Worm (Caenorhabditis elegans) whole organism, L3 larva: ENCODE data around the gene ugt-35.

Experiments
- R02D3.7 ChIP-seq: fragments of 150-350 bp; optimal IDR thresholded peaks from 2 replicates; lab custom pipeline; 2014; ENCODE audit warnings: missing biosample characterization, missing genetic modification characterization
- ceh-28 ChIP-seq: fragments of 150-350 bp; optimal IDR thresholded peaks from 2 replicates; lab custom pipeline; 2014; ENCODE audit warnings: missing biosample characterization, missing genetic modification reagents, missing genetic modification characterization
- ceh-82 ChIP-seq: fragments of 150-350 bp; optimal IDR thresholded peaks from 2 replicates; lab custom pipeline; 2014; ENCODE audit warnings: missing biosample characterization, missing genetic modification characterization
- daf-12 ChIP-seq: fragments of 150-350 bp; optimal IDR thresholded peaks from 2 replicates; lab custom pipeline; 2014; ENCODE audit warnings: missing biosample characterization, missing genetic modification reagents, missing genetic modification characterization
- egl-27 ChIP-seq: sonication (generic microtip); optimal IDR thresholded peaks from 4 replicates; lab custom pipeline; 2017; ENCODE audit warnings: missing biosample characterization, missing genetic modification reagents, missing genetic modification characterization
- egl-5 ChIP-seq: fragments of 150-350 bp; optimal IDR thresholded peaks from 2 replicates; lab custom pipeline; 2017; ENCODE audit warnings: missing biosample characterization, missing genetic modification reagents, missing genetic modification characterization, inconsistent platforms
- elt-2 ChIP-seq: sonication (generic microtip); optimal IDR thresholded peaks from 2 replicates; lab custom pipeline; 2016; ENCODE audit warnings: missing genetic modification reagents, mild to moderate bottlenecking, missing genetic modification characterization, missing compliant biosample characterization
- fkh-10 ChIP-seq: sonication (generic microtip); optimal IDR thresholded peaks from 2 replicates; lab custom pipeline; 2017; ENCODE audit warnings: missing biosample characterization, missing genetic modification reagents, missing genetic modification characterization
- fkh-2 ChIP-seq: fragments of 150-350 bp; optimal IDR thresholded peaks from 2 replicates; lab custom pipeline; 2014; ENCODE audit warnings: missing biosample characterization, missing genetic modification reagents, missing genetic modification characterization
- fos-1 ChIP-seq: fragments of 150-350 bp; optimal IDR thresholded peaks from 2 replicates; lab custom pipeline; 2014; ENCODE audit warnings: missing biosample characterization, missing genetic modification characterization
- hmg-11 ChIP-seq: sonication (generic microtip); optimal IDR thresholded peaks from 2 replicates; lab custom pipeline; 2016; ENCODE audit warnings: missing genetic modification characterization, missing compliant biosample characterization
- jun-1 ChIP-seq: fragments of 150-350 bp; optimal IDR thresholded peaks from 2 replicates; lab custom pipeline; 2014; ENCODE audit warnings: missing biosample characterization, missing genetic modification reagents, missing genetic modification characterization
- lin-39 ChIP-seq: fragments of 150-350 bp; optimal IDR thresholded peaks from 2 replicates; lab custom pipeline; 2018; ENCODE audit warnings: missing biosample characterization, missing genetic modification reagents, missing genetic modification characterization
- mdl-1 ChIP-seq: fragments of 150-350 bp; optimal IDR thresholded peaks from 2 replicates; lab custom pipeline; 2014; ENCODE audit warnings: missing biosample characterization, missing genetic modification characterization
- nfya-1 ChIP-seq: sonication (generic microtip); optimal IDR thresholded peaks from 2 replicates; lab custom pipeline; 2017; ENCODE audit warnings: missing genetic modification characterization, mild to moderate bottlenecking, missing compliant biosample characterization, antibody characterized with exemption, moderate library complexity; ENCODE audit not compliant: insufficient read depth
- nhr-11 ChIP-seq: fragments of 150-350 bp; optimal IDR thresholded peaks from 2 replicates; lab custom pipeline; 2014; ENCODE audit warnings: missing biosample characterization, missing genetic modification characterization
- nhr-12 ChIP-seq: fragments of 150-350 bp; optimal IDR thresholded peaks from 2 replicates; lab custom pipeline; 2014; ENCODE audit warnings: missing biosample characterization, missing genetic modification characterization
- nhr-23 ChIP-seq: fragments of 150-350 bp; optimal IDR thresholded peaks from 2 replicates; lab custom pipeline; 2014; ENCODE audit warnings: missing biosample characterization, missing genetic modification reagents, missing genetic modification characterization
- nhr-25 ChIP-seq: sonication (generic microtip); optimal IDR thresholded peaks from 2 replicates; lab custom pipeline; 2017; ENCODE audit warnings: missing biosample characterization, missing genetic modification characterization
- nhr-28 ChIP-seq: fragments of 150-350 bp; optimal IDR thresholded peaks from 2 replicates; lab custom pipeline; 2014; ENCODE audit warnings: missing biosample characterization, missing genetic modification characterization
- nhr-67 ChIP-seq: fragments of 150-350 bp; optimal IDR thresholded peaks from 2 replicates; lab custom pipeline; 2014; ENCODE audit warnings: missing biosample characterization, missing genetic modification characterization
- pha-4 ChIP-seq: fragments of 150-350 bp; optimal IDR thresholded peaks from 2 replicates; lab custom pipeline; 2014; ENCODE audit warnings: missing biosample characterization, missing genetic modification reagents, missing genetic modification characterization
- pqm-1 ChIP-seq: fragments of 150-350 bp; optimal IDR thresholded peaks from 2 replicates; lab custom pipeline; 2017; ENCODE audit warnings: missing biosample characterization, missing genetic modification characterization, inconsistent platforms
- sea-2 ChIP-seq: fragments of 150-350 bp; sonication (generic microtip); optimal IDR thresholded peaks from 4 replicates; lab custom pipeline; 2014; ENCODE audit warnings: missing biosample characterization, missing genetic modification reagents, missing genetic modification characterization
- skn-1 ChIP-seq: fragments of 150-350 bp; optimal IDR thresholded peaks from 2 replicates; lab custom pipeline; 2014; ENCODE audit warnings: missing biosample characterization, missing genetic modification characterization
- snpc-4 ChIP-seq: fragments of 150-350 bp; optimal IDR thresholded peaks from 2 replicates; lab custom pipeline; 2014; ENCODE audit warnings: missing biosample characterization, missing genetic modification characterization
- zag-1 ChIP-seq: fragments of 150-350 bp; optimal IDR thresholded peaks from 2 replicates; lab custom pipeline; 2014; ENCODE audit warnings: missing biosample characterization, missing genetic modification characterization
- ztf-4 ChIP-seq: fragments of 150-350 bp; optimal IDR thresholded peaks from 2 replicates; lab custom pipeline; 2014; ENCODE audit warnings: missing biosample characterization, missing genetic modification characterization

The ugt-35 gene

DNA sequence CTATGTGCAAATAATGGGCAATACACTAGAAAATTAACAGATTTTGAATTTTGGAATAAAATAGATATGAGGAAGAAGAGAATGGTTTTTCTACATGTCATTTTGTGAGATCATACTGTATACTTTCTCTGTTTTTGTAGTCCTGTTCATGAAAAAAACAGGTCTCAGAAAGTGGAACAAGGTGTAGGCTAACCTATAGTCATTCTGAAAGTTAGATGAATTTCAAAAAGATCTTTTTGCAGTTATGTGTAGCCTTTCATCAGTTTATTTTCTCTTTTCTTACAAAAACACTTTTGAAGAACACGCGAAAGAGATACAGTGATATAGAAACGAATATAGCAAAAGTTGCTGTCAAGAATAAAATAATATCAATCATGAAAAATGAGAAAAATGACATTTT is at the start of gene ugt-35:
ugt-35 (minus strand) TSS at position 101 of the 400 bp plus-strand sequence.
- TF ChIP-seq nfya-1 (tag; lab: Kevin White, UChicago) (no peak), ceh-28 (tag; lab: Kevin White, UChicago) (no peak), hmg-11 (no peak), jun-1 (tag; lab: Kevin White, UChicago) (no peak), pqm-1 (tag; lab: Kevin White, UChicago) (no peak), ztf-4 (no peak), skn-1 (tag; lab: Kevin White, UChicago) (no peak), fos-1 (tag; lab: Kevin White, UChicago) (no peak), R02D3.7 (tag; lab: Kevin White, UChicago) (no peak), nhr-67 (tag; lab: Kevin White, UChicago) (no peak), nhr-28 (tag; lab: Kevin White, UChicago) (no peak)

DNA sequence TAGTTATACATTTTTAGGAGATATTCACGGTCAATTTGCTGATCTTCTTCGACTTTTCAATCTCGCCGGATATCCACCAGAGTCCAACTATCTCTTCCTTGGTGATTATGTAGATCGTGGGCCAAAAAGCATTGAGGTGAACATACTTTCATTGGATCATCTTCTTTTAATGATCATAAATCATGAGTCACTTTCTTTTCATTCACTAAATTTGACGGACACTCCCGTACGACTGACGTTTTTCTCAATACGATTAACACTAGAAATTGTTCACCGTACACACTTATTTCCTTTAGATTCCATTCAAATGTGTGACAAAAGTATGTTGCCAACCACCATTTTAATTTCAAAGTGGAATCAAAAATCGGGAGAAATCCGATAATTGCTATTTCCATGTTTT is 48.8 kb upstream of the ugt-35 start:
- TF ChIP-seq lin-39 (tag; lab: Kevin White, UChicago) (no peak), daf-12 (no peak), nhr-11 (tag; lab: Kevin White, UChicago) (no peak), egl-27 (tag; lab: Kevin White, UChicago) (no peak), zag-1 (tag; lab: Kevin White, UChicago) (no peak), egl-5 (tag; lab: Kevin White, UChicago) (no peak), R02D3.7 (tag; lab: Kevin White, UChicago) (no peak), ztf-4 (no peak), snpc-4 (no peak), pha-4 (no peak), fkh-2 (tag; lab: Kevin White, UChicago) (no peak), ceh-28 (tag; lab: Kevin White, UChicago) (no peak), ceh-82 (no peak), nhr-12 (tag; lab: Kevin White, UChicago) (no peak), fkh-10 (GFP tag; lab: Kevin White, UChicago) (no peak)

DNA sequence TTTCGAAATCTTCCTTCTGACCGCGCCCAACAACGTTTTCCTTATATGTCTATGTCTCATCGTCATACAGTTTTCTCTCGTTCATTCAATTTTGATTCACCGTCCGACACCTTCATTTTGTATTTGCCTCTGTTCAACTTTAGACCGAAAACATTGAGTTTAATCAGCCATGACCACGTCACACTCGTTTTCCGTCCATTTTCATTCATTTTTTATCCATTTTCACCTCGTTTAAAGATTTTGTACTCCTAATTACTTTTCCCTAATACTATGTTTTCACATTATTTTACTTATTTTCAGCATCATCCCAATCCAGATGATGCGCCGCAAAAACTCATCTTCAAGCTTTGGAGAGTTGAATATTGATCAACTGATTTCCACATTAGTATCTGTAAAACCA is 48.2 kb upstream of the ugt-35 start, which contains the start of gene pph-1:
pph-1 (plus strand) TSS at position 301 of the 400 bp plus-strand sequence.
- TF ChIP-seq nhr-25 (tag; lab: Kevin White, UChicago) (no peak), nfya-1 (tag; lab: Kevin White, UChicago) (no peak), daf-12 (no peak), elt-2 (tag; lab: Kevin White, UChicago) (no peak), nhr-23 (no peak)

DNA sequence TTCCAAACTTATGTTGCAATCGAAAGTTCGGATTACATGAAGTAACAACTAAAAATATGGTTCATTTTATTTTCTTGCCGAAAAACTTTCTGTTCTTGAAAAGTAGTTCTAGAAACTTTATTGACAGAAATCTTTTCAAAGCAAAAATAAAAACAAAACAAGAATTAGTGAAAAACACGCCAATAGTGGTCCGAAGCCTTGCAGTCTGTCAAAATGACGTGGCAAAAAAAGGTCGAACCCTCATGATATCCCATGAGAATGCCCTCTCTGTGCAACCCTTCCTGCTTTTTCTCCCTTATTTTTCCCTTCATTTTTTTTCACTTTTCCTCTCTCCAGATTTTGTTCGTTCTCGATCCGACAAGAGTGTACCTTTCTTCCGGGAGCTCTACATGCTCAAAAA is 45.1 kb upstream of the ugt-35 start:
- no peak for TF ChIP-seq fkh-2 (tag; lab: Kevin White, UChicago)
- TF ChIP-seq fkh-10 (GFP tag; lab: Kevin White, UChicago) = peak; percentile 35
- TF ChIP-seq daf-12 = no peak

DNA sequence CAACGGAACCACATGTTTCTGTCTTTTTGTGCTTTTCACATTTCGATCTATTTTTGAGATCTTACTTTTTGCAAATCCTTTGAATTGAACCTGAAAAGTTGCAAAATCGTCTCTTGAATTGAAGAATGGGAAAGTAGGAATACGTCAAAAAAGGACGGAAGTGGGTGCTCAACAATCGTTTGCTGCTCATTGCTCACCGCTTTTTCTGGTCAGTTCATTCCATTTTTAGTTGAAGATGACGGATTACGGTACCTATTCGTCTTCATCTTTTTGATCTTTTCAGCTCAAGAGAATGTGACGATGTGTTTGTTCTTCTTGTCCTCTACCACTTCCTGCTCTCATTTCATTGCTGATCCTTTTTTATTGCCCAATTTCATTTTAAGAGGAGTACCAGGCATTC is 41.1 kb upstream of the ugt-35 start, which contains the start of gene C05A2.4:
C05A2.4 (plus strand) TSS at position 301 of the 400 bp plus-strand sequence.
- TF ChIP-seq mdl-1 = no peak
- TF ChIP-seq pqm-1 (tag; lab: Kevin White, UChicago) = peak; percentile 21

DNA sequence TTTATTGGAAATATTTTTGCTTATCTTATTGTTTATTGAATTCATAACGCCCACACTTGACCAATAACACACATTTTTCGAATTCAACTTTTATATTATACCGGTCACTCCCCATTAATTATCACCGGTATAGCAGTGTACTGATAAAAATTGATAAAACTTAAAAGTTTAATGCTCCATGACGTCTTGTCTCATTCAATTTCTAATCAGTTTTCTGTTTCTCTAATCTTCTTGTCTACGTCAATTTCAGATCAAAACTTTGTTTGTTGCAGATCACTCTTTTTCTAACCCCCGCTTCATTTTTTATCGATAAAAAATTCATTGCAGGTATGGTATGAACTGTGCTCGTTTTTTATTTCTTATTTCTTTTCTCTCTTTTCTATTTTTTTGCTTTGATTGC is 39.7 kb upstream of the ugt-35 start:
- TF ChIP-seq jun-1 (tag; lab: Kevin White, UChicago) (peak; percentile 88), elt-2 (tag; lab: Kevin White, UChicago) (peak; percentile 99), fos-1 (tag; lab: Kevin White, UChicago) (peak; percentile 11), pqm-1 (tag; lab: Kevin White, UChicago) (peak; percentile 99), ceh-82 (no peak), pha-4 (peak; percentile 81)

DNA sequence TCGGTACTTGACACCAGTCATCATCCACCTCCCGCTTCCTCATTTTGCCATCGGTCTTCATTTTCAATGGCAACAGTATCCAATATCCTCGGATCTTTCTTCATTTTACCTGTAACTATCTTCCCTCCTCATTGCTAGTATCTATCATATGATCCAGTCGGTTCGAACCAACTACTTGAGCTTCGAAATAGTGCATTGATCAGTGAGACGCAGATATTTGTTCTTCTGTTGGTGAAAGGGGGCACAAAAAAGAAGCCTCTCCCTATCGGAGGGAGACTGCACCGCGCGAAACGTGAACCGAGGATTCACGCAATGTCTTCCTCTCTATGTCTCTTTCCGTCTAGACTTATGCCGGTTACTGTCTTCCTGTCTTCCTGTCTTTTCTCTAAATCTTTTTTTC is 37.2 kb upstream of the ugt-35 start:
- TF ChIP-seq sea-2 (GFP tag; lab: Kevin White, UChicago) = no peak
- no peak for TF ChIP-seq daf-12
- TF ChIP-seq pha-4 = peak; percentile 68
